Worm (Caenorhabditis elegans) whole organism, mixed stage, embryonic: ENCODE measurements around the gene Y43F8C.23.

ENCODE experiments used
- M03D4.4 ChIP-seq: sonication (generic microtip); optimal IDR thresholded peaks from 2 replicates; lab custom pipeline; 2017; ENCODE audit warnings: mild to moderate bottlenecking, missing genetic modification characterization, missing compliant biosample characterization
- blmp-1 ChIP-seq: fragments of 150-350 bp; optimal IDR thresholded peaks from 2 replicates; lab custom pipeline; 2014; ENCODE audit warnings: missing biosample characterization, missing genetic modification characterization
- ceh-39 ChIP-seq: fragments of 150-350 bp; optimal IDR thresholded peaks from 2 replicates; lab custom pipeline; 2014; ENCODE audit warnings: missing biosample characterization, missing genetic modification characterization
- ceh-43 ChIP-seq: fragments of 200-800 bp; sonication (Bioruptor generic); optimal IDR thresholded peaks from 2 replicates; lab custom pipeline; 2018; ENCODE audit warnings: mild to moderate bottlenecking, missing genetic modification characterization, moderate library complexity, missing compliant biosample characterization
- ceh-83 ChIP-seq: fragments of 200-800 bp; sonication (Bioruptor generic); optimal IDR thresholded peaks from 2 replicates; lab custom pipeline; 2018; ENCODE audit warnings: mild to moderate bottlenecking, missing genetic modification characterization, missing compliant biosample characterization
- ces-1 ChIP-seq: fragments of 150-350 bp; optimal IDR thresholded peaks from 2 replicates; lab custom pipeline; 2014; ENCODE audit warnings: missing biosample characterization, missing genetic modification reagents, missing genetic modification characterization
- cnd-1 ChIP-seq: fragments of 200-800 bp; sonication (Bioruptor generic); optimal IDR thresholded peaks from 2 replicates; lab custom pipeline; 2018; ENCODE audit warnings: mild to moderate bottlenecking, missing genetic modification characterization, missing compliant biosample characterization
- drap-1 ChIP-seq: fragments of 200-800 bp; sonication (Bioruptor generic); optimal IDR thresholded peaks from 3 replicates; lab custom pipeline; 2018; ENCODE audit warnings: mild to moderate bottlenecking, missing genetic modification characterization, missing compliant biosample characterization
- elt-1 ChIP-seq: sonication (generic microtip); optimal IDR thresholded peaks from 2 replicates; lab custom pipeline; 2017; ENCODE audit warnings: missing genetic modification characterization, mild to moderate bottlenecking, missing compliant biosample characterization, antibody characterized with exemption, moderate library complexity, borderline replicate concordance; ENCODE audit not compliant: insufficient read depth
- elt-3 ChIP-seq: fragments of 150-350 bp; optimal IDR thresholded peaks from 2 replicates; lab custom pipeline; 2014; ENCODE audit warnings: missing biosample characterization, missing genetic modification characterization
- flh-1 ChIP-seq: fragments of 200-800 bp; sonication (Bioruptor generic); optimal IDR thresholded peaks from 2 replicates; lab custom pipeline; 2018; ENCODE audit warnings: mild to moderate bottlenecking, missing genetic modification characterization, moderate library complexity, missing compliant biosample characterization
- ham-2 ChIP-seq: fragments of 200-800 bp; sonication (Bioruptor generic); optimal IDR thresholded peaks from 2 replicates; lab custom pipeline; 2018; ENCODE audit warnings: mild to moderate bottlenecking, missing genetic modification characterization, missing compliant biosample characterization
- hlh-1 ChIP-seq: fragments of 150-350 bp; optimal IDR thresholded peaks from 2 replicates; lab custom pipeline; 2014; ENCODE audit warnings: missing biosample characterization, missing genetic modification reagents, missing genetic modification characterization
- lin-13 ChIP-seq: fragments of 150-350 bp; optimal IDR thresholded peaks from 2 replicates; lab custom pipeline; 2014; ENCODE audit warnings: missing biosample characterization, missing genetic modification characterization
- lin-32 ChIP-seq: fragments of 200-800 bp; sonication (Bioruptor generic); optimal IDR thresholded peaks from 2 replicates; lab custom pipeline; 2018; ENCODE audit warnings: mild to moderate bottlenecking, missing genetic modification characterization, missing compliant biosample characterization
- lsy-2 ChIP-seq: fragments of 150-350 bp; optimal IDR thresholded peaks from 2 replicates; lab custom pipeline; 2014; ENCODE audit warnings: missing biosample characterization, missing genetic modification characterization
- mab-5 ChIP-seq: fragments of 150-350 bp; optimal IDR thresholded peaks from 2 replicates; lab custom pipeline; 2014; ENCODE audit warnings: missing biosample characterization, missing genetic modification characterization
- mls-2 ChIP-seq: sonication (generic microtip); optimal IDR thresholded peaks from 2 replicates; lab custom pipeline; 2016; ENCODE audit warnings: mild to moderate bottlenecking, missing genetic modification characterization, moderate library complexity, missing compliant biosample characterization
- nhr-12 ChIP-seq: fragments of 150-350 bp; optimal IDR thresholded peaks from 2 replicates; lab custom pipeline; 2014; ENCODE audit warnings: missing biosample characterization, missing genetic modification characterization
- nhr-2 ChIP-seq: fragments of 150-350 bp; optimal IDR thresholded peaks from 2 replicates; lab custom pipeline; 2014; ENCODE audit warnings: missing biosample characterization, missing genetic modification characterization
- nhr-237 ChIP-seq: fragments of 150-350 bp; optimal IDR thresholded peaks from 2 replicates; lab custom pipeline; 2014; ENCODE audit warnings: missing biosample characterization, missing genetic modification characterization
- nhr-28 ChIP-seq: fragments of 150-350 bp; optimal IDR thresholded peaks from 2 replicates; lab custom pipeline; 2014; ENCODE audit warnings: missing biosample characterization, missing genetic modification characterization
- nhr-76 ChIP-seq: sonication (generic microtip); optimal IDR thresholded peaks from 2 replicates; lab custom pipeline; 2017; ENCODE audit warnings: missing biosample characterization, missing genetic modification characterization
- sem-2 ChIP-seq: fragments of 200-800 bp; sonication (Bioruptor generic); optimal IDR thresholded peaks from 2 replicates; lab custom pipeline; 2018; ENCODE audit warnings: mild to moderate bottlenecking, missing genetic modification characterization, missing compliant biosample characterization
- sptf-1 ChIP-seq: sonication (generic microtip); optimal IDR thresholded peaks from 2 replicates; lab custom pipeline; 2017; ENCODE audit warnings: mild to moderate bottlenecking, missing genetic modification characterization, moderate library complexity, missing compliant biosample characterization
- tbx-8 ChIP-seq: fragments of 200-800 bp; sonication (Bioruptor generic); optimal IDR thresholded peaks from 2 replicates; lab custom pipeline; 2018; ENCODE audit warnings: mild to moderate bottlenecking, missing genetic modification characterization, moderate library complexity, missing compliant biosample characterization
- unc-120 ChIP-seq: sonication (generic microtip); optimal IDR thresholded peaks from 2 replicates; lab custom pipeline; 2017; ENCODE audit warnings: missing genetic modification characterization, missing compliant biosample characterization; ENCODE audit not compliant: poor library complexity, severe bottlenecking
- unc-39 ChIP-seq: fragments of 150-350 bp; optimal IDR thresholded peaks from 2 replicates; lab custom pipeline; 2014; ENCODE audit warnings: missing biosample characterization, missing genetic modification characterization
- unc-62 ChIP-seq: fragments of 150-350 bp; optimal IDR thresholded peaks from 2 replicates; lab custom pipeline; 2014; ENCODE audit warnings: missing biosample characterization, missing genetic modification reagents, missing genetic modification characterization
- zip-8 ChIP-seq: fragments of 150-350 bp; optimal IDR thresholded peaks from 2 replicates; lab custom pipeline; 2014; ENCODE audit warnings: missing biosample characterization, missing genetic modification characterization
- ztf-11 ChIP-seq: fragments of 150-350 bp; optimal IDR thresholded peaks from 2 replicates; lab custom pipeline; 2014; ENCODE audit warnings: missing biosample characterization, missing genetic modification characterization

Gene Y43F8C.23

DNA sequence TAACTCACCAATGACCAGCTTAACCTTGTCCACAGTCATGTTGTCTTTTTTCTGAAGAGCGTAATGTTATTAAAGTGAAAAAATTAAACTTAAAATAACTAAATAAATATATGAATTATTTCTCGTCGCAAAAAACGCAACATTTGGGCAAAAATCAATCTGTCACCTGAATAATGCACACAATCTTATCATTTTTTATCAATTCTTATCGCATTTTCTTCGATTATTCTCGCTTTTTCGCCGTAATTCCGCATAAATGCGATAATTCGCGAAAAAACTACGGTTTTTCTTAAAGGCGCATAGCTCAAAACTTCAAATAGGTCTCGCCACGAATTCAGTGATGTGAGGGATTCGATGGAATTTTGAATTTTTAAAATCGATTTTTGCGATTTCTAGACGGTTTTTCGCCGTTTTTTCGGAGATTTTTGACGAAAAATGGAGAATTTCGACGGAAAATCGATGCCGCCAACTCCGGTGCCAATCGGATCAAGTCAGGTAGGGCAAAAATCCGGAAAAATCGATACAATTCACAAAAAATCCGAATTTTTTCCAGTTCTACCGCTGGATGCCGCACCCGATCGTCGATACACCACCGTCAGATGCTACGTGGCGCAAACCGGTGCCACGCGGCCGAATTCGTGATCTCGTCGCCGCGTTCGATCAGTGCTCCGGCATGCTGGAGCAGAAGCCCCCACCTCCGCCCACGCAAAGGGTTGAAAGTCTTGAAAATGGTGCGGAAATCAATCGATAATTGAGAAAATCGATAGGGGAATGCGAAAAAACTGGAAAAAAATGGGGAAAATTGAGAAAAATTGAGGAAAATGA is 14.0 kb downstream of the Y43F8C.23 start, which contains the start of the genes Y43F8C.13 and ani-3:
TSS of gene Y43F8C.13 (minus strand) at position 51 of the 825 bp plus-strand sequence.
TSS of gene ani-3 (plus strand) at position 385 of the 825 bp plus-strand sequence.
- TF ChIP-seq ztf-11 (tag; lab: Kevin White, UChicago) = no peak
- TF ChIP-seq nhr-2 (tag; lab: Kevin White, UChicago) = no peak
- TF ChIP-seq sptf-1 = no peak
- TF ChIP-seq nhr-28 = no peak
- TF ChIP-seq hlh-1 (tag; lab: Kevin White, UChicago) = no peak
- TF ChIP-seq unc-39 (tag; lab: Kevin White, UChicago) = no peak
- no peak for TF ChIP-seq zip-8 (tag; lab: Kevin White, UChicago)
- no peak for TF ChIP-seq ceh-39 (tag; lab: Kevin White, UChicago)
- no peak for TF ChIP-seq ceh-83
- TF ChIP-seq nhr-76 (tag; lab: Kevin White, UChicago) = no peak
- no peak for TF ChIP-seq lsy-2 (tag; lab: Kevin White, UChicago)
- no peak for TF ChIP-seq unc-62 (GFP tag; lab: Kevin White, UChicago)
- no peak for TF ChIP-seq mls-2 (tag; lab: Kevin White, UChicago)
- TF ChIP-seq lin-13 = no peak
- TF ChIP-seq ceh-43 (GFP tag; lab: Kevin White, UChicago) = no peak
- no peak for TF ChIP-seq cnd-1 (tag; lab: Kevin White, UChicago)
- TF ChIP-seq M03D4.4 (tag; lab: Kevin White, UChicago) = no peak
- no peak for TF ChIP-seq lin-32 (GFP tag; lab: Kevin White, UChicago)
- TF ChIP-seq, all 35 proteins: peak for 0

DNA sequence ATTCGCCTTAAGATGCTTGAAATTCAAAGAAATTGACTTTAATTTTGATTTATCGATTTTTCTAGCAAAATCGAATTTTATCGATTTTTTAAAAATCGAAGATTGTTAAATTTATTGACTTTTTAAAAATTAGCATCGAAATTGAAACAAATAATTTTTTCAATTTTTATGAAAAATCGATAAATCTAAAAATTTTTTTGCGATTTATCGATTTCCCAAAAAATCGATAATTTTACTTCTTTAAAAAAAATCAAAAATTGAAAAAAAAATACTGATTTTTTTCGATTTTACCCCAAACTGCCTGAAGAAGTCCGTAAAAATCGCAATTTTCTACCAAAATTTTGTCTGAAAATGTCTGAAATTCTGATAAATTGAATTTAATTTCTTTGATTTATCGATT is 19.6 kb downstream of the Y43F8C.23 start:
- no peak for TF ChIP-seq ham-2 (GFP tag; lab: Kevin White, UChicago)
- no peak for TF ChIP-seq tbx-8 (GFP tag; lab: Kevin White, UChicago)
- TF ChIP-seq nhr-2 (tag; lab: Kevin White, UChicago) = no peak
- no peak for TF ChIP-seq nhr-76 (tag; lab: Kevin White, UChicago)
- no peak for TF ChIP-seq nhr-12 (tag; lab: Kevin White, UChicago)
- no peak for TF ChIP-seq sptf-1
- no peak for TF ChIP-seq mab-5
- no peak for TF ChIP-seq elt-1 (tag; lab: Kevin White, UChicago)
- no peak for TF ChIP-seq flh-1 (GFP tag; lab: Kevin White, UChicago)
- no peak for TF ChIP-seq unc-62 (GFP tag; lab: Kevin White, UChicago)
- TF ChIP-seq ces-1 = no peak
- TF ChIP-seq lin-13 = no peak
- TF ChIP-seq M03D4.4 (tag; lab: Kevin White, UChicago) = no peak
- TF ChIP-seq ceh-83 = no peak
- TF ChIP-seq mls-2 (tag; lab: Kevin White, UChicago) = no peak
- no peak for TF ChIP-seq drap-1 (GFP tag; lab: Kevin White, UChicago)
- no peak for TF ChIP-seq lsy-2 (tag; lab: Kevin White, UChicago)
- TF ChIP-seq ceh-43 (GFP tag; lab: Kevin White, UChicago) = no peak
- TF ChIP-seq sem-2 = no peak
- TF ChIP-seq lin-32 (GFP tag; lab: Kevin White, UChicago) = no peak
- TF ChIP-seq, all 35 proteins: peak for 0

DNA sequence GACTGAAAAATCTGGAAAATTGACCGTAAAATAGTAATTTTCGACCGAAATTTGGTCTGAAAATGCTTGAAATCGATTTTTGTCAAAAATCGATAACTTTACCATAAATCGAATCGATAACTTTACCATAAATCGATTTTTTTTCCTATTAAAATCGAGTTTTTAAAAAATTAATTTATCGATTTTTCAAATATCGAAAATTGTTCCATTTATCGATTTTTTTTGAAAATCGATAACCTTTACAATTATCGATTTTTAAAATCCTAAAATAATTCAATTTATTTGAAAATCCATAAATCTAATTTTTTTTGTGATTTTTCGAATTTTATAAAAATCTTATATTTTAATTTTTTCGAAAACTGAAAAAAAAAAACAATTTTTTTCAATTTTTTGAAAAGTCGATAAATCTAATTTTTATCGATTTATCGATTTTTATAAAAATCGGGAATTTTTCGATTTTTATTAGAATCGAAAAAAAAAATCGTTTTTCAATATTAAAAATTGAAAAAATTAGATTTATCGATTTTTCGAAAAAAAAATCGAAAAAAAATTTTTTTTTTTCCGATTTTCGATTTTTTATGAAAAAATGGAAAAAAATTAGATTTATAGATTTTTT is 20.2 kb downstream of the Y43F8C.23 start:
- no peak for TF ChIP-seq lsy-2 (tag; lab: Kevin White, UChicago)
- TF ChIP-seq ham-2 (GFP tag; lab: Kevin White, UChicago) = no peak
- no peak for TF ChIP-seq unc-120 (tag; lab: Kevin White, UChicago)
- no peak for TF ChIP-seq mls-2 (tag; lab: Kevin White, UChicago)
- TF ChIP-seq drap-1 (GFP tag; lab: Kevin White, UChicago) = no peak
- TF ChIP-seq unc-62 (GFP tag; lab: Kevin White, UChicago) = no peak
- TF ChIP-seq mab-5 = no peak
- no peak for TF ChIP-seq sem-2
- TF ChIP-seq nhr-28 = no peak
- TF ChIP-seq cnd-1 (tag; lab: Kevin White, UChicago) = no peak
- TF ChIP-seq ceh-39 (tag; lab: Kevin White, UChicago) = no peak
- no peak for TF ChIP-seq nhr-237 (tag; lab: Kevin White, UChicago)
- no peak for TF ChIP-seq blmp-1 (tag; lab: Kevin White, UChicago)
- TF ChIP-seq elt-3 = no peak
- no peak for TF ChIP-seq hlh-1 (tag; lab: Kevin White, UChicago)
